Worm (Caenorhabditis elegans) whole organism, L4 larva: ENCODE data around the gene K10C2.7.

ENCODE experiments used
- F10B5.3 ChIP-seq: sonication (generic microtip); optimal IDR thresholded peaks from 2 replicates; lab custom pipeline; 2016; ENCODE audit warnings: mild to moderate bottlenecking, missing genetic modification characterization, missing compliant biosample characterization
- F26F4.8 ChIP-seq: fragments of 200-800 bp; sonication (Bioruptor generic); conservative IDR thresholded peaks from 2 replicates; pipeline ENCODE4 v1.3.6; 2022; ENCODE audit warnings: missing genetic modification characterization, missing compliant biosample characterization
- F49E8.2 ChIP-seq: sonication (generic microtip); optimal IDR thresholded peaks from 2 replicates; lab custom pipeline; 2016; ENCODE audit warnings: missing compliant biosample characterization, mild to moderate bottlenecking, missing genetic modification characterization, borderline replicate concordance
- ZK337.2 ChIP-seq: fragments of 200-800 bp; sonication (Bioruptor generic); IDR thresholded peaks from 2 replicates; pipeline ENCODE4 v1.3.6; 2022; ENCODE audit warnings: missing genetic modification reagents, missing genetic modification characterization, missing compliant biosample characterization
- ZK546.5 ChIP-seq, 2 experiments: sonication (generic microtip); optimal IDR thresholded peaks; 2 replicates each; lab custom pipeline; 2017; ENCODE audit warnings: missing biosample characterization in 2 of 2, missing genetic modification characterization in 2 of 2
- ceh-20 ChIP-seq: fragments of 200-800 bp; sonication (Bioruptor generic); IDR thresholded peaks from 2 replicates; pipeline ENCODE4 v1.3.6; 2022; ENCODE audit warnings: missing genetic modification reagents, missing genetic modification characterization, missing compliant biosample characterization
- ceh-32 ChIP-seq: sonication (generic microtip); optimal IDR thresholded peaks from 2 replicates; lab custom pipeline; 2016; ENCODE audit warnings: mild to moderate bottlenecking, missing genetic modification characterization, missing compliant biosample characterization; ENCODE audit not compliant: poor library complexity
- ceh-82 ChIP-seq: sonication (generic microtip); optimal IDR thresholded peaks from 2 replicates; lab custom pipeline; 2017; ENCODE audit warnings: missing biosample characterization, missing genetic modification characterization
- daf-16 ChIP-seq, 3 experiments: sonication (generic microtip); optimal IDR thresholded peaks; 2 replicates each; lab custom pipeline; 2016 to 2017; ENCODE audit warnings: missing genetic modification characterization in 3 of 3, missing genetic modification reagents in 3 of 3, mild to moderate bottlenecking in 2 of 3, missing compliant biosample characterization in 2 of 3, missing biosample characterization in 1 of 3, moderate library complexity in 1 of 3
- dmd-6 ChIP-seq: fragments of 200-800 bp; sonication (Bioruptor generic); IDR thresholded peaks from 2 replicates; pipeline ENCODE4 v1.3.6; 2022; ENCODE audit warnings: missing genetic modification reagents, missing genetic modification characterization, missing compliant biosample characterization
- dve-1 ChIP-seq: sonication (generic microtip); optimal IDR thresholded peaks from 2 replicates; lab custom pipeline; 2017; ENCODE audit warnings: antibody characterized with exemption, mild to moderate bottlenecking, missing genetic modification characterization, missing compliant biosample characterization; ENCODE audit not compliant: insufficient read depth
- hlh-11 ChIP-seq: fragments of 200-800 bp; sonication (Bioruptor generic); optimal IDR thresholded peaks from 2 replicates; lab custom pipeline; 2018; ENCODE audit warnings: mild to moderate bottlenecking, missing genetic modification characterization, missing compliant biosample characterization
- lin-1 ChIP-seq: fragments of 200-800 bp; sonication (Bioruptor generic); IDR thresholded peaks from 2 replicates; pipeline ENCODE4 v1.3.6; 2022; ENCODE audit warnings: missing genetic modification reagents, missing genetic modification characterization, missing compliant biosample characterization
- lin-39 ChIP-seq: fragments of 150-350 bp; optimal IDR thresholded peaks from 2 replicates; lab custom pipeline; 2014; ENCODE audit warnings: missing biosample characterization, missing genetic modification reagents, missing genetic modification characterization
- madf-5 ChIP-seq, 2 experiments: fragments of 200-800 bp; sonication (Bioruptor generic); IDR thresholded peaks; 2 replicates each; pipeline ENCODE4 v1.3.6; 2022; ENCODE audit warnings: missing compliant biosample characterization in 2 of 2, missing genetic modification characterization in 2 of 2
- madf-9 ChIP-seq: fragments of 200-800 bp; sonication (Bioruptor generic); conservative IDR thresholded peaks from 2 replicates; pipeline ENCODE4 v1.3.6; 2022; ENCODE audit warnings: missing genetic modification reagents, missing genetic modification characterization, missing compliant biosample characterization
- mdl-1 ChIP-seq, 2 experiments: fragments of 150-350 bp in 1 of 2; sonication (generic microtip) in 1 of 2; optimal IDR thresholded peaks; 2 replicates each; lab custom pipeline; 2014 to 2017; ENCODE audit warnings: missing biosample characterization in 2 of 2, missing genetic modification characterization in 2 of 2
- mxl-3 ChIP-seq: fragments of 200-800 bp; sonication (Bioruptor generic); optimal IDR thresholded peaks from 2 replicates; lab custom pipeline; 2018; ENCODE audit warnings: mild to moderate bottlenecking, missing genetic modification characterization, missing compliant biosample characterization
- nhr-102 ChIP-seq: sonication (generic microtip); optimal IDR thresholded peaks from 2 replicates; lab custom pipeline; 2016; ENCODE audit warnings: mild to moderate bottlenecking, missing genetic modification characterization, moderate library complexity, missing compliant biosample characterization
- nhr-111 ChIP-seq: fragments of 200-800 bp; sonication (Bioruptor generic); optimal IDR thresholded peaks from 2 replicates; lab custom pipeline; 2018; ENCODE audit warnings: mild to moderate bottlenecking, missing genetic modification characterization, missing compliant biosample characterization
- nhr-237 ChIP-seq: sonication (generic microtip); optimal IDR thresholded peaks from 2 replicates; lab custom pipeline; 2017; ENCODE audit warnings: missing biosample characterization, missing genetic modification characterization
- nhr-28 ChIP-seq: fragments of 150-350 bp; optimal IDR thresholded peaks from 2 replicates; lab custom pipeline; 2014; ENCODE audit warnings: missing biosample characterization, missing genetic modification characterization
- nhr-42 ChIP-seq: fragments of 200-800 bp; sonication (Bioruptor generic); IDR thresholded peaks from 2 replicates; pipeline ENCODE4 v1.3.6; 2022; ENCODE audit warnings: missing genetic modification characterization, missing compliant biosample characterization
- nhr-77 ChIP-seq: fragments of 150-350 bp; optimal IDR thresholded peaks from 2 replicates; lab custom pipeline; 2014; ENCODE audit warnings: missing biosample characterization, missing genetic modification characterization
- pqm-1 ChIP-seq: sonication (generic microtip); optimal IDR thresholded peaks from 2 replicates; lab custom pipeline; 2017; ENCODE audit warnings: missing biosample characterization, missing genetic modification characterization
- rbr-2 ChIP-seq: sonication (generic microtip); optimal IDR thresholded peaks from 2 replicates; lab custom pipeline; 2016; ENCODE audit warnings: missing genotype, missing genetic modification characterization, missing compliant biosample characterization
- saeg-2 ChIP-seq: fragments of 200-800 bp; sonication (Bioruptor generic); IDR thresholded peaks from 2 replicates; pipeline ENCODE4 v1.3.6; 2022; ENCODE audit warnings: missing genetic modification reagents, missing genetic modification characterization, missing compliant biosample characterization
- snpc-4 ChIP-seq: fragments of 150-350 bp; optimal IDR thresholded peaks from 2 replicates; lab custom pipeline; 2014; ENCODE audit warnings: missing biosample characterization, missing genetic modification characterization
- unc-39 ChIP-seq: sonication (generic microtip); optimal IDR thresholded peaks from 2 replicates; lab custom pipeline; 2017; ENCODE audit warnings: missing biosample characterization, missing genetic modification characterization
- vab-7 ChIP-seq: fragments of 200-800 bp; sonication (Bioruptor generic); IDR thresholded peaks from 2 replicates; pipeline ENCODE4 v1.3.6; 2022; ENCODE audit warnings: missing genetic modification reagents, missing genetic modification characterization, missing compliant biosample characterization
- zfp-3 ChIP-seq: fragments of 200-800 bp; sonication (Bioruptor generic); conservative IDR thresholded peaks from 2 replicates; pipeline ENCODE4 v1.3.6; 2022; ENCODE audit warnings: missing genetic modification reagents, missing genetic modification characterization, missing compliant biosample characterization

K10C2.7 gene

ce11 chrX:6433688-6434087, 9.6 kb downstream of the K10C2.7 start, which contains the start of gene K10C2.2:
Gene K10C2.2, minus strand, starts transcription at chrX:6433788.
- no peak for TF ChIP-seq unc-39 (tag; lab: Kevin White, UChicago)
- no peak for TF ChIP-seq ZK337.2
- TF ChIP-seq F10B5.3 (tag; lab: Kevin White, UChicago), result no peak
- TF ChIP-seq mdl-1 (tag; optimal IDR thresholded peaks at IDR 0.05; lab: Kevin White, UChicago), result no peak
- TF ChIP-seq vab-7 (GFP tag; lab: Robert Waterston, UW), result no peak
- TF ChIP-seq F26F4.8, result no peak
- no peak for TF ChIP-seq ceh-32
- no peak for TF ChIP-seq snpc-4 (tag; lab: Kevin White, UChicago)
- no peak for TF ChIP-seq ceh-20 (GFP tag; lab: Robert Waterston, UW)

ce11 chrX:6430510-6430909, 12.8 kb downstream of the K10C2.7 start, which contains the start of gene ctsa-2:
Gene ctsa-2, minus strand, starts transcription at chrX:6430610.
- no peak for TF ChIP-seq nhr-42
- no peak for TF ChIP-seq F49E8.2 (tag; lab: Kevin White, UChicago)
- no peak for TF ChIP-seq mxl-3 (GFP tag; lab: Kevin White, UChicago)

ce11 chrX:6429552-6429951, 13.7 kb downstream of the K10C2.7 start:
- TF ChIP-seq pqm-1 (tag; lab: Kevin White, UChicago) (peak; percentile 79), nhr-28 (tag; lab: Kevin White, UChicago) (peak; percentile 73), daf-16 (GFP tag; optimal IDR thresholded peaks at IDR 0.05; lab: Kevin White, UChicago) (no peak), daf-16 (tag; optimal IDR thresholded peaks at IDR 0.05; lab: Kevin White, UChicago) (peak; percentile 39), zfp-3 (GFP tag; lab: Robert Waterston, UW) (no peak), madf-5 (GFP tag; IDR thresholded peaks at IDR 0.05; lab: Robert Waterston, UW) (no peak), dve-1 (tag; lab: Kevin White, UChicago) (peak; percentile 22), dmd-6 (GFP tag; lab: Robert Waterston, UW) (peak; percentile 44; the same call in 1 of the 2 replicates), hlh-11 (tag; lab: Kevin White, UChicago) (peak; percentile 23), lin-39 (tag; lab: Kevin White, UChicago) (no peak)

ce11 chrX:6427147-6427546, 16.1 kb downstream of the K10C2.7 start:
- no peak for TF ChIP-seq daf-16 (GFP tag; optimal IDR thresholded peaks at IDR 0.05; lab: Kevin White, UChicago)
- peak; percentile 75 for TF ChIP-seq daf-16 (tag; optimal IDR thresholded peaks at IDR 0.05; lab: Kevin White, UChicago)
- TF ChIP-seq pqm-1 (tag; lab: Kevin White, UChicago), result peak; percentile 96
- TF ChIP-seq mdl-1 (tag; optimal IDR thresholded peaks at IDR 0.05; lab: Kevin White, UChicago), result peak in 1 of 2 experiments; percentile 36
- TF ChIP-seq dmd-6 (GFP tag; lab: Robert Waterston, UW), result peak; percentile 80
- TF ChIP-seq nhr-28 (tag; lab: Kevin White, UChicago), result peak; percentile 95
- TF ChIP-seq ZK337.2, result no peak
- 0 out of 2 replicates have a peak, but pooled peaks have one; percentile 36 for TF ChIP-seq lin-1 (GFP tag; lab: Robert Waterston, UW)
- peak; percentile 90 for TF ChIP-seq nhr-77 (tag; lab: Kevin White, UChicago)
- peak; percentile 43 for TF ChIP-seq nhr-102
- TF ChIP-seq ceh-82 (tag; lab: Kevin White, UChicago), result no peak
- peak; percentile 89 for TF ChIP-seq dve-1 (tag; lab: Kevin White, UChicago)
- TF ChIP-seq ceh-32, result no peak
- peak; percentile 71 for TF ChIP-seq hlh-11 (tag; lab: Kevin White, UChicago)

- TF ChIP-seq nhr-237 (tag; lab: Kevin White, UChicago) (no peak), rbr-2 (tag; lab: Kevin White, UChicago) (no peak), saeg-2 (no peak), ceh-32 (no peak), nhr-111 (no peak), madf-9 (GFP tag; lab: Robert Waterston, UW) (no peak), dve-1 (tag; lab: Kevin White, UChicago) (no peak), ZK546.5 (tag; optimal IDR thresholded peaks at IDR 0.05; lab: Kevin White, UChicago) (no peak)
- TF ChIP-seq, all 104 proteins: peak for 0
These were observed 22.6 kb downstream of the K10C2.7 start, which contains the start of gene K10C2.12 for ce11 chrX:6420681-6421080. Gene K10C2.12, minus strand, starts transcription at chrX:6420781.
